Worm (Caenorhabditis elegans): ENCODE measurements around the gene str-255.

str-255 gene

ce11 chrV:2191122-2191521 lies 27.5 kb upstream of the str-255 start, which contains the start of gene srbc-42:
Gene srbc-42, minus strand, starts transcription at chrV:2191222.
- TF ChIP-seq nhr-12 (tag; optimal IDR thresholded peaks at IDR 0.05): no peak
- no peak for TF ChIP-seq nhr-76 (tag; optimal IDR thresholded peaks at IDR 0.05)
- TF ChIP-seq mep-1 (tag; optimal IDR thresholded peaks at IDR 0.05): no peak
- no peak for TF ChIP-seq ham-2 (GFP tag; optimal IDR thresholded peaks at IDR 0.05)
- TF ChIP-seq lsy-2 (tag; optimal IDR thresholded peaks at IDR 0.05): no peak
- no peak for TF ChIP-seq elt-3 (tag; optimal IDR thresholded peaks at IDR 0.05)
- TF ChIP-seq M03D4.4 (tag; optimal IDR thresholded peaks at IDR 0.05): no peak
- TF ChIP-seq elt-1 (tag; optimal IDR thresholded peaks at IDR 0.05; ENCODE audit: borderline replicate concordance, insufficient read depth): no peak
- TF ChIP-seq mab-5 (tag; optimal IDR thresholded peaks at IDR 0.05): no peak
- no peak for TF ChIP-seq lin-32 (GFP tag; optimal IDR thresholded peaks at IDR 0.05)
- no peak for TF ChIP-seq blmp-1 (tag; optimal IDR thresholded peaks at IDR 0.05)
- TF ChIP-seq unc-62 (GFP tag; optimal IDR thresholded peaks at IDR 0.05): no peak
- TF ChIP-seq ces-1 (GFP tag; optimal IDR thresholded peaks at IDR 0.05): no peak
- TF ChIP-seq nhr-2 (tag; optimal IDR thresholded peaks at IDR 0.05): no peak
- TF ChIP-seq lin-13 (tag; optimal IDR thresholded peaks at IDR 0.05): no peak
- no peak for TF ChIP-seq hlh-1 (tag; optimal IDR thresholded peaks at IDR 0.05)

ce11 chrV:2190383-2190782 lies 26.7 kb upstream of the str-255 start:
- TF ChIP-seq nhr-237 (tag; optimal IDR thresholded peaks at IDR 0.05) (no peak), nhr-12 (tag; optimal IDR thresholded peaks at IDR 0.05) (no peak), mab-5 (tag; optimal IDR thresholded peaks at IDR 0.05) (no peak), pha-4 (tag; optimal IDR thresholded peaks at IDR 0.05) (no peak), blmp-1 (tag; optimal IDR thresholded peaks at IDR 0.05) (no peak), unc-39 (tag; optimal IDR thresholded peaks at IDR 0.05) (no peak), drap-1 (GFP tag; optimal IDR thresholded peaks at IDR 0.05) (no peak), mep-1 (tag; optimal IDR thresholded peaks at IDR 0.05) (no peak), unc-120 (tag; optimal IDR thresholded peaks at IDR 0.05; ENCODE audit: poor library complexity, severe bottlenecking) (no peak), mls-2 (tag; optimal IDR thresholded peaks at IDR 0.05) (no peak), unc-62 (GFP tag; optimal IDR thresholded peaks at IDR 0.05) (no peak), nhr-76 (tag; optimal IDR thresholded peaks at IDR 0.05) (no peak), zip-8 (tag; optimal IDR thresholded peaks at IDR 0.05) (no peak), snpc-4 (tag; optimal IDR thresholded peaks at IDR 0.05) (no peak), ces-1 (GFP tag; optimal IDR thresholded peaks at IDR 0.05) (no peak), nhr-2 (tag; optimal IDR thresholded peaks at IDR 0.05) (no peak), ztf-11 (tag; optimal IDR thresholded peaks at IDR 0.05) (no peak)

ce11 chrV:2187864-2188345 lies 24.3 kb upstream of the str-255 start, which contains the start of gene Y5H2B.3:
Gene Y5H2B.3, plus strand, starts transcription at chrV:2188295.
- no peak for TF ChIP-seq lsy-2 (tag; optimal IDR thresholded peaks at IDR 0.05)
- TF ChIP-seq lin-32 (GFP tag; optimal IDR thresholded peaks at IDR 0.05): no peak
- no peak for TF ChIP-seq sem-2 (GFP tag; optimal IDR thresholded peaks at IDR 0.05)
- TF ChIP-seq nhr-2 (tag; optimal IDR thresholded peaks at IDR 0.05): no peak
- TF ChIP-seq blmp-1 (tag; optimal IDR thresholded peaks at IDR 0.05): no peak
- no peak for TF ChIP-seq elt-1 (tag; optimal IDR thresholded peaks at IDR 0.05; ENCODE audit: borderline replicate concordance, insufficient read depth)
- no peak for TF ChIP-seq unc-39 (tag; optimal IDR thresholded peaks at IDR 0.05)
- TF ChIP-seq cnd-1 (tag; optimal IDR thresholded peaks at IDR 0.05): no peak
- TF ChIP-seq flh-1 (GFP tag; optimal IDR thresholded peaks at IDR 0.05): no peak
- TF ChIP-seq unc-120 (tag; optimal IDR thresholded peaks at IDR 0.05; ENCODE audit: poor library complexity, severe bottlenecking): no peak
- no peak for TF ChIP-seq sptf-1 (tag; optimal IDR thresholded peaks at IDR 0.05)
- TF ChIP-seq lin-13 (tag; optimal IDR thresholded peaks at IDR 0.05): no peak
- no peak for TF ChIP-seq ceh-83 (GFP tag; optimal IDR thresholded peaks at IDR 0.05)
- TF ChIP-seq mls-2 (tag; optimal IDR thresholded peaks at IDR 0.05): no peak
- no peak for TF ChIP-seq ham-2 (GFP tag; optimal IDR thresholded peaks at IDR 0.05)
- no peak for TF ChIP-seq ceh-39 (tag; optimal IDR thresholded peaks at IDR 0.05)
- no peak for TF ChIP-seq drap-1 (GFP tag; optimal IDR thresholded peaks at IDR 0.05)
- no peak for TF ChIP-seq nhr-12 (tag; optimal IDR thresholded peaks at IDR 0.05)
- TF ChIP-seq nhr-28 (tag; optimal IDR thresholded peaks at IDR 0.05): no peak
- no peak for TF ChIP-seq elt-3 (tag; optimal IDR thresholded peaks at IDR 0.05)

- TF ChIP-seq mab-5 (tag; optimal IDR thresholded peaks at IDR 0.05) (no peak), mep-1 (tag; optimal IDR thresholded peaks at IDR 0.05) (no peak), M03D4.4 (tag; optimal IDR thresholded peaks at IDR 0.05) (no peak), lin-32 (GFP tag; optimal IDR thresholded peaks at IDR 0.05) (no peak), flh-1 (GFP tag; optimal IDR thresholded peaks at IDR 0.05) (no peak), tbx-8 (GFP tag; optimal IDR thresholded peaks at IDR 0.05) (no peak), mls-2 (tag; optimal IDR thresholded peaks at IDR 0.05) (no peak), zip-8 (tag; optimal IDR thresholded peaks at IDR 0.05) (no peak)
Measured at ce11 chrV:2185486-2185885, 21.9 kb upstream of the str-255 start.

Data from whole organism, mixed stage, embryonic.